Worm (Caenorhabditis elegans) whole organism, L4 larva: ENCODE measurements around the gene moc-6.

Experiments used
- F26F4.8 ChIP-seq: fragments of 200-800 bp; sonication (Bioruptor generic); conservative IDR thresholded peaks from 2 replicates; pipeline ENCODE4 v1.3.6; 2022; ENCODE audit warnings: missing genetic modification characterization, missing compliant biosample characterization
- F37D6.2 ChIP-seq: sonication (generic microtip); optimal IDR thresholded peaks from 2 replicates; lab custom pipeline; 2016; ENCODE audit warnings: mild to moderate bottlenecking, missing genetic modification characterization, missing compliant biosample characterization
- F49E8.2 ChIP-seq: sonication (generic microtip); optimal IDR thresholded peaks from 2 replicates; lab custom pipeline; 2016; ENCODE audit warnings: missing compliant biosample characterization, mild to moderate bottlenecking, missing genetic modification characterization, borderline replicate concordance
- T26A8.4 ChIP-seq: fragments of 200-800 bp; sonication (Bioruptor generic); IDR thresholded peaks from 2 replicates; pipeline ENCODE4 v1.3.6; 2022; ENCODE audit warnings: missing genetic modification characterization, missing compliant biosample characterization
- Y48G9A.11 ChIP-seq: fragments of 200-800 bp; sonication (Bioruptor generic); IDR thresholded peaks from 2 replicates; pipeline ENCODE4 v1.3.6; 2022; ENCODE audit warnings: missing genetic modification reagents, missing genetic modification characterization, missing compliant biosample characterization
- Y75B8A.6 ChIP-seq: fragments of 200-800 bp; sonication (Bioruptor generic); IDR thresholded peaks from 2 replicates; pipeline ENCODE4 v1.3.6; 2022; ENCODE audit warnings: missing genetic modification reagents, missing genetic modification characterization, missing compliant biosample characterization
- ZK337.2 ChIP-seq: fragments of 200-800 bp; sonication (Bioruptor generic); IDR thresholded peaks from 2 replicates; pipeline ENCODE4 v1.3.6; 2022; ENCODE audit warnings: missing genetic modification reagents, missing genetic modification characterization, missing compliant biosample characterization
- ama-1 ChIP-seq: fragments of 150-350 bp; optimal IDR thresholded peaks from 2 replicates; lab custom pipeline; 2014; ENCODE audit warnings: inconsistent platforms, mixed read lengths
- arid-1 ChIP-seq: fragments of 200-800 bp; sonication (Bioruptor generic); conservative IDR thresholded peaks from 2 replicates; pipeline ENCODE4 v1.3.6; 2022; ENCODE audit warnings: missing genetic modification reagents, missing genetic modification characterization, missing compliant biosample characterization
- attf-4 ChIP-seq: sonication (generic microtip); optimal IDR thresholded peaks from 3 replicates; lab custom pipeline; 2017; ENCODE audit warnings: missing biosample characterization, missing genetic modification characterization
- ceh-20 ChIP-seq: fragments of 200-800 bp; sonication (Bioruptor generic); IDR thresholded peaks from 2 replicates; pipeline ENCODE4 v1.3.6; 2022; ENCODE audit warnings: missing genetic modification reagents, missing genetic modification characterization, missing compliant biosample characterization
- ceh-28 ChIP-seq: fragments of 150-350 bp; optimal IDR thresholded peaks from 2 replicates; lab custom pipeline; 2014; ENCODE audit warnings: missing biosample characterization, missing genetic modification reagents, missing genetic modification characterization
- ceh-62 ChIP-seq: sonication (generic microtip); optimal IDR thresholded peaks from 2 replicates; lab custom pipeline; 2017; ENCODE audit warnings: missing biosample characterization, missing genetic modification characterization
- ceh-82 ChIP-seq: sonication (generic microtip); optimal IDR thresholded peaks from 2 replicates; lab custom pipeline; 2017; ENCODE audit warnings: missing biosample characterization, missing genetic modification characterization
- ces-1 ChIP-seq: fragments of 150-350 bp; sonication (generic microtip); optimal IDR thresholded peaks from 4 replicates; lab custom pipeline; 2014; ENCODE audit warnings: missing biosample characterization, missing genetic modification reagents, missing genetic modification characterization
- ctbp-1 ChIP-seq: fragments of 200-800 bp; sonication (Bioruptor generic); IDR thresholded peaks from 2 replicates; pipeline ENCODE4 v1.3.6; 2022; ENCODE audit warnings: missing genetic modification reagents, missing genetic modification characterization, missing compliant biosample characterization
- daf-12 ChIP-seq: fragments of 150-350 bp; optimal IDR thresholded peaks from 2 replicates; lab custom pipeline; 2014; ENCODE audit warnings: missing biosample characterization, missing genetic modification reagents, missing genetic modification characterization
- dmd-8 ChIP-seq: fragments of 200-800 bp; sonication (Bioruptor generic); IDR thresholded peaks from 2 replicates; pipeline ENCODE4 v1.3.6; 2022; ENCODE audit warnings: missing genetic modification characterization, missing compliant biosample characterization
- duxl-1 ChIP-seq: sonication (generic microtip); optimal IDR thresholded peaks from 2 replicates; lab custom pipeline; 2016; ENCODE audit warnings: mild to moderate bottlenecking, missing genetic modification characterization, moderate library complexity, missing compliant biosample characterization; ENCODE audit not compliant: poor library complexity
- dve-1 ChIP-seq: sonication (generic microtip); optimal IDR thresholded peaks from 2 replicates; lab custom pipeline; 2017; ENCODE audit warnings: antibody characterized with exemption, mild to moderate bottlenecking, missing genetic modification characterization, missing compliant biosample characterization; ENCODE audit not compliant: insufficient read depth
- egl-27 ChIP-seq: sonication (generic microtip); optimal IDR thresholded peaks from 3 replicates; lab custom pipeline; 2017; ENCODE audit warnings: missing biosample characterization, missing genetic modification reagents, missing genetic modification characterization
- fos-1 ChIP-seq: fragments of 150-350 bp; optimal IDR thresholded peaks from 2 replicates; lab custom pipeline; 2014; ENCODE audit warnings: missing biosample characterization, missing genetic modification characterization
- hlh-11 ChIP-seq: fragments of 200-800 bp; sonication (Bioruptor generic); optimal IDR thresholded peaks from 2 replicates; lab custom pipeline; 2018; ENCODE audit warnings: mild to moderate bottlenecking, missing genetic modification characterization, missing compliant biosample characterization
- hmg-1.1 ChIP-seq: fragments of 200-800 bp; sonication (Bioruptor generic); IDR thresholded peaks from 2 replicates; pipeline ENCODE4 v1.3.6; 2022; ENCODE audit warnings: missing genetic modification reagents, missing genetic modification characterization, missing compliant biosample characterization
- lin-1 ChIP-seq: fragments of 200-800 bp; sonication (Bioruptor generic); IDR thresholded peaks from 2 replicates; pipeline ENCODE4 v1.3.6; 2022; ENCODE audit warnings: missing genetic modification reagents, missing genetic modification characterization, missing compliant biosample characterization
- lin-13 ChIP-seq: fragments of 150-350 bp; optimal IDR thresholded peaks from 2 replicates; lab custom pipeline; 2014; ENCODE audit warnings: missing biosample characterization, missing genetic modification reagents, missing genetic modification characterization
- lin-15B ChIP-seq: fragments of 150-350 bp; sonication (generic microtip); optimal IDR thresholded peaks from 3 replicates; lab custom pipeline; 2014; ENCODE audit warnings: missing biosample characterization, missing genetic modification characterization
- lin-29 ChIP-seq: fragments of 200-800 bp; sonication (Bioruptor generic); IDR thresholded peaks from 2 replicates; pipeline ENCODE4 v1.3.6; 2022; ENCODE audit warnings: missing genetic modification reagents, missing genetic modification characterization, missing compliant biosample characterization
- madf-9 ChIP-seq: fragments of 200-800 bp; sonication (Bioruptor generic); conservative IDR thresholded peaks from 2 replicates; pipeline ENCODE4 v1.3.6; 2022; ENCODE audit warnings: missing genetic modification reagents, missing genetic modification characterization, missing compliant biosample characterization
- mdl-1 ChIP-seq, 2 experiments: fragments of 150-350 bp in 1 of 2; sonication (generic microtip) in 1 of 2; optimal IDR thresholded peaks; 2 replicates each; lab custom pipeline; 2014 to 2017; ENCODE audit warnings: missing biosample characterization in 2 of 2, missing genetic modification characterization in 2 of 2
- mdt-29 ChIP-seq: fragments of 200-800 bp; sonication (Bioruptor generic); IDR thresholded peaks from 2 replicates; pipeline ENCODE4 v1.3.6; 2022; ENCODE audit warnings: missing genetic modification reagents, missing genetic modification characterization, missing compliant biosample characterization
- mxl-2 ChIP-seq: fragments of 200-800 bp; sonication (Bioruptor generic); conservative IDR thresholded peaks from 2 replicates; pipeline ENCODE4 v1.3.6; 2022; ENCODE audit warnings: missing genetic modification reagents, missing genetic modification characterization, missing compliant biosample characterization
- mxl-3 ChIP-seq: fragments of 200-800 bp; sonication (Bioruptor generic); optimal IDR thresholded peaks from 2 replicates; lab custom pipeline; 2018; ENCODE audit warnings: mild to moderate bottlenecking, missing genetic modification characterization, missing compliant biosample characterization
- nhr-102 ChIP-seq: sonication (generic microtip); optimal IDR thresholded peaks from 2 replicates; lab custom pipeline; 2016; ENCODE audit warnings: mild to moderate bottlenecking, missing genetic modification characterization, moderate library complexity, missing compliant biosample characterization
- nhr-237 ChIP-seq: sonication (generic microtip); optimal IDR thresholded peaks from 2 replicates; lab custom pipeline; 2017; ENCODE audit warnings: missing biosample characterization, missing genetic modification characterization
- nhr-28 ChIP-seq: fragments of 150-350 bp; optimal IDR thresholded peaks from 2 replicates; lab custom pipeline; 2014; ENCODE audit warnings: missing biosample characterization, missing genetic modification characterization
- nhr-48 ChIP-seq: sonication (generic microtip); optimal IDR thresholded peaks from 2 replicates; lab custom pipeline; 2016; ENCODE audit warnings: mild to moderate bottlenecking, missing genetic modification characterization, missing compliant biosample characterization
- nhr-76 ChIP-seq: fragments of 150-350 bp; optimal IDR thresholded peaks from 2 replicates; lab custom pipeline; 2014; ENCODE audit warnings: missing biosample characterization, missing genetic modification characterization
- php-3 ChIP-seq: fragments of 200-800 bp; sonication (Bioruptor generic); IDR thresholded peaks from 2 replicates; pipeline ENCODE4 v1.3.6; 2022; ENCODE audit warnings: missing genetic modification reagents, missing genetic modification characterization, missing compliant biosample characterization
- pqm-1 ChIP-seq: sonication (generic microtip); optimal IDR thresholded peaks from 2 replicates; lab custom pipeline; 2017; ENCODE audit warnings: missing biosample characterization, missing genetic modification characterization
- rbr-2 ChIP-seq: sonication (generic microtip); optimal IDR thresholded peaks from 2 replicates; lab custom pipeline; 2016; ENCODE audit warnings: missing genotype, missing genetic modification characterization, missing compliant biosample characterization
- saeg-2 ChIP-seq: fragments of 200-800 bp; sonication (Bioruptor generic); IDR thresholded peaks from 2 replicates; pipeline ENCODE4 v1.3.6; 2022; ENCODE audit warnings: missing genetic modification reagents, missing genetic modification characterization, missing compliant biosample characterization
- sdz-12 ChIP-seq: fragments of 200-800 bp; sonication (Bioruptor generic); optimal IDR thresholded peaks from 2 replicates; lab custom pipeline; 2018; ENCODE audit warnings: mild to moderate bottlenecking, missing genetic modification characterization, missing compliant biosample characterization
- skn-1 ChIP-seq: fragments of 150-350 bp; optimal IDR thresholded peaks from 2 replicates; lab custom pipeline; 2014; ENCODE audit warnings: missing biosample characterization, missing genetic modification characterization
- spr-1 ChIP-seq: sonication (generic microtip); optimal IDR thresholded peaks from 2 replicates; lab custom pipeline; 2016; ENCODE audit warnings: mild to moderate bottlenecking, missing genetic modification characterization, missing compliant biosample characterization
- spr-3 ChIP-seq: fragments of 200-800 bp; sonication (Bioruptor generic); optimal IDR thresholded peaks from 2 replicates; lab custom pipeline; 2018; ENCODE audit warnings: mild to moderate bottlenecking, missing genetic modification characterization, missing compliant biosample characterization
- tag-97 ChIP-seq: fragments of 200-800 bp; sonication (Bioruptor generic); IDR thresholded peaks from 2 replicates; pipeline ENCODE4 v1.3.6; 2022; ENCODE audit warnings: missing genetic modification characterization, missing compliant biosample characterization
- unc-130 ChIP-seq: sonication (generic microtip); optimal IDR thresholded peaks from 2 replicates; lab custom pipeline; 2016; ENCODE audit warnings: missing genetic modification reagents, missing genetic modification characterization, missing compliant biosample characterization
- zag-1 ChIP-seq: fragments of 150-350 bp; optimal IDR thresholded peaks from 2 replicates; lab custom pipeline; 2014; ENCODE audit warnings: missing biosample characterization, missing genetic modification characterization
- zfp-3 ChIP-seq: fragments of 200-800 bp; sonication (Bioruptor generic); conservative IDR thresholded peaks from 2 replicates; pipeline ENCODE4 v1.3.6; 2022; ENCODE audit warnings: missing genetic modification reagents, missing genetic modification characterization, missing compliant biosample characterization
- zip-2 ChIP-seq: fragments of 150-350 bp; optimal IDR thresholded peaks from 2 replicates; lab custom pipeline; 2014; ENCODE audit warnings: missing biosample characterization, missing genetic modification characterization
- ztf-11 ChIP-seq: fragments of 150-350 bp; optimal IDR thresholded peaks from 2 replicates; lab custom pipeline; 2014; ENCODE audit warnings: missing biosample characterization, missing genetic modification characterization

Gene moc-6

ce11 chrIII:5172470-5172869 is 23.3 kb upstream of the moc-6 start, which contains the start of gene K10D2.5 (continued):
- TF ChIP-seq arid-1, result peak; percentile 89
- peak; percentile 55; the same call in 1 of the 2 replicates for TF ChIP-seq lin-29 (GFP tag; lab: Robert Waterston, UW)
- no peak for TF ChIP-seq ceh-82
- TF ChIP-seq zag-1 (tag; lab: Kevin White, UChicago), result no peak
- TF ChIP-seq dve-1, result peak; percentile 68
- no peak for TF ChIP-seq ceh-62 (tag; lab: Kevin White, UChicago)
- TF ChIP-seq T26A8.4 (GFP tag; lab: Robert Waterston, UW), result peak; percentile 80
- TF ChIP-seq spr-1, result peak; percentile 43
- no peak for TF ChIP-seq zip-2 (tag; lab: Kevin White, UChicago)
- TF ChIP-seq ces-1 (GFP tag; lab: Kevin White, UChicago), result peak; percentile 17
- TF ChIP-seq unc-130, result peak; percentile 98
- peak; percentile 93 for TF ChIP-seq ceh-20 (GFP tag; lab: Robert Waterston, UW)
- no peak for TF ChIP-seq ztf-11 (tag; lab: Kevin White, UChicago)
- TF ChIP-seq nhr-237 (tag; lab: Kevin White, UChicago), result no peak
- TF ChIP-seq mdl-1 (tag; optimal IDR thresholded peaks at IDR 0.05; lab: Kevin White, UChicago), result peak in 1 of 2 experiments; percentile 29
- TF ChIP-seq php-3 (GFP tag; lab: Robert Waterston, UW), result peak; percentile 62
- TF ChIP-seq mdt-29 (GFP tag; lab: Robert Waterston, UW), result peak; percentile 85
- TF ChIP-seq zfp-3 (GFP tag; lab: Robert Waterston, UW), result peak; percentile 85
- no peak for TF ChIP-seq egl-27 (tag; lab: Kevin White, UChicago)
- no peak for TF ChIP-seq F26F4.8 (GFP tag; lab: Robert Waterston, UW)
- TF ChIP-seq tag-97, result peak; percentile 86; the same call in 1 of the 2 replicates
- TF ChIP-seq skn-1, result no peak
- TF ChIP-seq hmg-1.1 (GFP tag; lab: Robert Waterston, UW), result peak; percentile 85
- TF ChIP-seq saeg-2 (GFP tag; lab: Robert Waterston, UW), result 0 out of 2 replicates have a peak, but pooled peaks have one; percentile 60
- peak; percentile 96 for TF ChIP-seq madf-9 (GFP tag; lab: Robert Waterston, UW)
- peak; percentile 62; the same call in 1 of the 2 replicates for TF ChIP-seq Y75B8A.6 (GFP tag; lab: Robert Waterston, UW)
- no peak for TF ChIP-seq ama-1 (lab: Kevin White, UChicago)
- peak; percentile 1 for TF ChIP-seq spr-3 (GFP tag; lab: Kevin White, UChicago)
- peak; percentile 91 for TF ChIP-seq rbr-2 (tag; lab: Kevin White, UChicago)
- peak; percentile 73 for TF ChIP-seq ctbp-1 (GFP tag; lab: Robert Waterston, UW)
- TF ChIP-seq F49E8.2 (tag; lab: Kevin White, UChicago), result peak; percentile 82
- peak; percentile 90 for TF ChIP-seq lin-15B (tag; lab: Kevin White, UChicago)
- TF ChIP-seq F37D6.2 (tag; lab: Kevin White, UChicago), result peak; percentile 86
- peak; percentile 72 for TF ChIP-seq nhr-28
- peak; percentile 93 for TF ChIP-seq Y48G9A.11 (GFP tag; lab: Robert Waterston, UW)
- TF ChIP-seq duxl-1 (tag; lab: Kevin White, UChicago), result peak; percentile 89
- TF ChIP-seq nhr-76, result no peak
- TF ChIP-seq nhr-102 (tag; lab: Kevin White, UChicago), result peak; percentile 53
- no peak for TF ChIP-seq dmd-8 (GFP tag; lab: Robert Waterston, UW)
- TF ChIP-seq mxl-3 (GFP tag; lab: Kevin White, UChicago), result peak; percentile 95
- peak; percentile 95 for TF ChIP-seq lin-13 (GFP tag; lab: Kevin White, UChicago)
- no peak for TF ChIP-seq fos-1 (tag; lab: Kevin White, UChicago)
- TF ChIP-seq mxl-2 (GFP tag; lab: Robert Waterston, UW), result peak; percentile 83; the same call in 1 of the 2 replicates
- TF ChIP-seq pqm-1 (tag; lab: Kevin White, UChicago), result peak; percentile 27
- no peak for TF ChIP-seq ceh-28 (tag; lab: Kevin White, UChicago)
- peak; percentile 99 for TF ChIP-seq ZK337.2 (GFP tag; lab: Robert Waterston, UW)
- no peak for TF ChIP-seq attf-4
- no peak for TF ChIP-seq daf-12 (tag; lab: Kevin White, UChicago)
- peak; percentile 76 for TF ChIP-seq hlh-11 (tag; lab: Kevin White, UChicago)
- no peak for TF ChIP-seq nhr-48 (tag; lab: Kevin White, UChicago)
- peak; percentile 94 for TF ChIP-seq sdz-12 (GFP tag; lab: Kevin White, UChicago)
- peak; percentile 54 for TF ChIP-seq lin-1
